Worm (Caenorhabditis elegans): ENCODE data around the gene srh-102.

DNA sequence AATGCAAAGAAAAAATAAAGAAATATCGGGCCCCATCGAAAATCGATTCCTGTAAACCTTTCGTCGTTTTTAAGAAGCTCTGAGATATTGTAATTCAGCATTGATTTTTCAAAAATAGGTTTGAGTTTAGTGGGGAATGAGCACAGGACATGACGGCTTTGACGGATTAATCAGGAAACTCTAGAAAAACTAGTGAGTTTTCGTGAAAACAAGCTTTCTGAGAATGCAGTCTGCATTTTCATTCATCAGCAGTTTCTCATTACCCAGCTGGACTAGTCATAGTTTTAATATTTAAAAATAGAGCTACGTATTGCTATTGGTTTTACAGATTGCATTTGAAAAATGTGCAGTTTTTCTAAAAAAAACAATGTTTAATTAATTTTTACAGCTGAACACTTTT is 26.9 kb upstream of the srh-102 start, which contains the start of gene srz-47:
- TF ChIP-seq ztf-4 (tag; optimal IDR thresholded peaks at IDR 0.05) (no peak), lin-39 (tag; optimal IDR thresholded peaks at IDR 0.05) (no peak), Y55F3AM.14 (GFP tag; optimal IDR thresholded peaks at IDR 0.05) (no peak), nhr-6 (tag; optimal IDR thresholded peaks at IDR 0.05) (no peak)
